Worm (Caenorhabditis elegans) whole organism, midembryonic: ENCODE results near the gene Y69A2AR.12.

Source experiments
- T22C8.4 ChIP-seq: fragments of 200-800 bp; sonication (Bioruptor generic); IDR thresholded peaks from 2 replicates; pipeline ENCODE4 v1.3.6; 2022; ENCODE audit warnings: missing genetic modification characterization, missing compliant biosample characterization
- cog-1 ChIP-seq: sonication (generic microtip); optimal IDR thresholded peaks from 2 replicates; lab custom pipeline; 2016; ENCODE audit warnings: missing genetic modification characterization, missing compliant biosample characterization
- flt-1 ChIP-seq: fragments of 200-800 bp; sonication (Bioruptor generic); IDR thresholded peaks from 2 replicates; pipeline ENCODE4 v1.3.6; 2022; ENCODE audit warnings: missing genetic modification characterization, missing compliant biosample characterization
- klf-2 ChIP-seq: fragments of 200-800 bp; sonication (Bioruptor generic); conservative IDR thresholded peaks from 2 replicates; pipeline ENCODE4 v1.3.6; 2022; ENCODE audit warnings: missing genetic modification reagents, missing genetic modification characterization, missing compliant biosample characterization
- med-1 ChIP-seq: sonication (generic microtip); optimal IDR thresholded peaks from 2 replicates; lab custom pipeline; 2017; ENCODE audit warnings: missing genetic modification characterization, mild to moderate bottlenecking, missing compliant biosample characterization, antibody characterized with exemption, missing genetic modification reagents; ENCODE audit not compliant: insufficient read depth
- ref-1 ChIP-seq: fragments of 200-800 bp; sonication (Bioruptor generic); conservative IDR thresholded peaks from 2 replicates; pipeline ENCODE4 v1.3.6; 2022; ENCODE audit warnings: missing genetic modification reagents, missing genetic modification characterization, missing compliant biosample characterization
- tab-1 ChIP-seq: fragments of 200-800 bp; sonication (Bioruptor generic); IDR thresholded peaks from 2 replicates; pipeline ENCODE4 v1.3.6; 2022; ENCODE audit warnings: missing genetic modification characterization, missing compliant biosample characterization
- ztf-23 ChIP-seq: fragments of 200-800 bp; sonication (Bioruptor generic); IDR thresholded peaks from 2 replicates; pipeline ENCODE4 v1.3.6; 2022; ENCODE audit warnings: missing genetic modification reagents, missing genetic modification characterization, missing compliant biosample characterization
- ztf-29 ChIP-seq: fragments of 200-800 bp; sonication (Bioruptor generic); IDR thresholded peaks from 2 replicates; pipeline ENCODE4 v1.3.6; 2022; ENCODE audit warnings: missing genetic modification reagents, missing genetic modification characterization, missing compliant biosample characterization

The Y69A2AR.12 gene

ce11 chrIV:2556211-2556610, 12.2 kb upstream of the Y69A2AR.12 start:
- TF ChIP-seq T22C8.4 (GFP tag; lab: Robert Waterston, UW) (peak; percentile 55; the same call in 1 of the 2 replicates), ztf-29 (GFP tag; lab: Robert Waterston, UW) (no peak)

DNA sequence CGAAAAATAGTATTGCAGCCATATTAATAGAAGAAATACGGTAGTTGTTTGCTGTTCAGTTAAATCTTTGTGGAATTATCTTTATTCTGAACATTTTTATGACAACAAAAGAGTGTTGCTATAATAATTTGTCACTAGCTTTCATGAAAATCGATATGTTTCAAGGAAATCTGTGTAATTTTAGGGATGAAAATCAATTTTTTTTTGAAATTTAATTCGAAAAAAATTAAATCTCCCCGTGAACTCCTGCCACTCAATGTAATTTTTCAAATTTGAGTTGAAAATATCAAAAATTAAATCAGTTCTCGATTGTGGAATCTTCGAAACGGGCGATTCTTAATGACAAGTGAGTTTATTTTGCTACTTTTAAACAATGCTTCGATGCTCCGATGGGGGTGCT, 7.1 kb upstream of the Y69A2AR.12 start, which contains the start of gene Y69A2AR.46:
Gene Y69A2AR.46, plus strand, starts transcription at position 301 of the 400 bp plus-strand sequence.
- TF ChIP-seq ztf-23 (GFP tag; lab: Robert Waterston, UW): no peak
- TF ChIP-seq cog-1 (tag; lab: Kevin White, UChicago): no peak
- no peak for TF ChIP-seq klf-2 (GFP tag; lab: Robert Waterston, UW)

DNA sequence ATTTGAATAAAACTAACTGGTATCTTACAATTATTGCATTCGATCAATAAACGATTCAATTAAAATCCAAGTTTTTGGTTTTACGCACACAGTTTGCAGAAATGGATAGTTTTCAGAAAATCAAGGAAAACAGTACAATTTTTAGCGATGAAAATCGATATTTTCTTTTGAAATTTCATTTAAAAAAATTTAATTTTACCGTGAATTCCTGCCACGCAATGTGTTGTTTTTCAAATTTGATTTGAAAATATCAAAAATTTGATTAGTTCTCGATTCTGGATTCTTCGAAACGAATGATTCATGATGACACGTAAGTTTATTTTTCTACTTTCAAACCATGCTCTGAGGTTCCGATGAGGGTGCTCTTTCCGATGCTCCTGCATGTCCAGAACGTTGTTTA, 6.3 kb upstream of the Y69A2AR.12 start, which contains the start of gene Y69A2AR.50:
Gene Y69A2AR.50, plus strand, starts transcription at position 301 of the 400 bp plus-strand sequence.
- TF ChIP-seq cog-1 (tag; lab: Kevin White, UChicago) (no peak), ref-1 (GFP tag; lab: Robert Waterston, UW) (no peak), med-1 (GFP tag; lab: Kevin White, UChicago) (no peak), ztf-29 (GFP tag; lab: Robert Waterston, UW) (no peak), T22C8.4 (GFP tag; lab: Robert Waterston, UW) (no peak), klf-2 (GFP tag; lab: Robert Waterston, UW) (no peak), tab-1 (GFP tag; lab: Robert Waterston, UW) (no peak), flt-1 (GFP tag; lab: Robert Waterston, UW) (no peak), ztf-23 (GFP tag; lab: Robert Waterston, UW) (no peak)

DNA sequence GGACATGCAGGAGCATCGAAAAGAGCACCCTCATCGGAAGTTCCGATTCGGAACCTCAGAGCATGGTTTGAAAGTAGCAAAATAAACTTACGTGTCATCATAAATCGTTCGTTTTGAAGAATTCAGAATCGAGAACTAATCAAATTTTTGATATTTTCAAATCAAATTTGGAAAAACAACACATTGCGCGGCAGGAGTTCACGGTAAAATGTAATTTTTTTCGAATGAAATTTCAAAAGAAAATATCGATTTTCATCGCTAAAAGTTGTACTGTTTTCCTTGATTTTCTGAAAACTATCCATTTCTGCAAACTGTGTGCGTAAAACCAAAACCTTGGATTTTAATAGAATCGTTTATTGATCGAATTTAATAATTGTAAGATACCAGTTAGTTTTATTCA, 4.4 kb upstream of the Y69A2AR.12 start, which contains the start of gene Y69A2AR.24:
Gene Y69A2AR.24, minus strand, starts transcription at position 101 of the 400 bp plus-strand sequence.
- TF ChIP-seq ztf-23 (GFP tag; lab: Robert Waterston, UW): no peak
- no peak for TF ChIP-seq ref-1 (GFP tag; lab: Robert Waterston, UW)
- TF ChIP-seq cog-1 (tag; lab: Kevin White, UChicago): no peak
- no peak for TF ChIP-seq med-1 (GFP tag; lab: Kevin White, UChicago)
- TF ChIP-seq flt-1 (GFP tag; lab: Robert Waterston, UW): no peak
- TF ChIP-seq klf-2 (GFP tag; lab: Robert Waterston, UW): no peak
- no peak for TF ChIP-seq ztf-29 (GFP tag; lab: Robert Waterston, UW)
- no peak for TF ChIP-seq T22C8.4 (GFP tag; lab: Robert Waterston, UW)
- TF ChIP-seq tab-1 (GFP tag; lab: Robert Waterston, UW): no peak

DNA sequence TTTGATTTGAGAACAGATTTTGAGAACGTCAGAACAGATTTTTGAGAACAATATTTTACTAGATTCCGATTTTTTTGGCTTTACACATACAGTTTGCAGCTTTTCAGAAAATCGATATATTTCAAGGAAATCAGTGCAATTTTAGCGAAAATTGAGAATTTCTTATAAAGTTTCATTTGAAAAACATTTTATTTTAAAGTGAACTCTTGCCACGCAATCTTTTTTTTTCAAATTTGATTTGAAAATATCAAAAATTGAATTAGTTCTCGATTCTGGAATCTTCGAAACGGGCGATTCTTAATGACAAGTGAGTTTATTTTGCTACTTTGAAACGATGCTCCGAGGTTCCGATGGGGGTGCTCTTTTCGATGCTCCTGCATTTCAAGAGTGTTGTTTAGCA, 3.7 kb downstream of the Y69A2AR.12 start, which contains the start of gene Y69A2AR.51:
Gene Y69A2AR.51, plus strand, starts transcription at position 301 of the 400 bp plus-strand sequence.
- TF ChIP-seq klf-2 (GFP tag; lab: Robert Waterston, UW) (no peak), ztf-23 (GFP tag; lab: Robert Waterston, UW) (no peak), ztf-29 (GFP tag; lab: Robert Waterston, UW) (no peak), T22C8.4 (GFP tag; lab: Robert Waterston, UW) (no peak), med-1 (GFP tag; lab: Kevin White, UChicago) (no peak), cog-1 (tag; lab: Kevin White, UChicago) (no peak), flt-1 (GFP tag; lab: Robert Waterston, UW) (no peak), tab-1 (GFP tag; lab: Robert Waterston, UW) (no peak)

- no peak for TF ChIP-seq tab-1 (GFP tag; lab: Robert Waterston, UW)
- no peak for TF ChIP-seq T22C8.4 (GFP tag; lab: Robert Waterston, UW)
- no peak for TF ChIP-seq ztf-29 (GFP tag; lab: Robert Waterston, UW)
- TF ChIP-seq klf-2 (GFP tag; lab: Robert Waterston, UW): no peak
- TF ChIP-seq med-1 (GFP tag; lab: Kevin White, UChicago): no peak
These were observed 4.7 kb downstream of the Y69A2AR.12 start for ce11 chrIV:2573122-2573521.

ce11 chrIV:2581483-2581882, 13.1 kb downstream of the Y69A2AR.12 start, which contains the start of gene nhr-242:
Gene nhr-242 (minus strand): TSS chrIV:2581583.
- TF ChIP-seq T22C8.4 (GFP tag; lab: Robert Waterston, UW) (no peak), ztf-23 (GFP tag; lab: Robert Waterston, UW) (no peak), ref-1 (GFP tag; lab: Robert Waterston, UW) (no peak), klf-2 (GFP tag; lab: Robert Waterston, UW) (no peak), ztf-29 (GFP tag; lab: Robert Waterston, UW) (no peak), tab-1 (GFP tag; lab: Robert Waterston, UW) (no peak), cog-1 (tag; lab: Kevin White, UChicago) (no peak), flt-1 (GFP tag; lab: Robert Waterston, UW) (no peak), med-1 (GFP tag; lab: Kevin White, UChicago) (no peak)

DNA sequence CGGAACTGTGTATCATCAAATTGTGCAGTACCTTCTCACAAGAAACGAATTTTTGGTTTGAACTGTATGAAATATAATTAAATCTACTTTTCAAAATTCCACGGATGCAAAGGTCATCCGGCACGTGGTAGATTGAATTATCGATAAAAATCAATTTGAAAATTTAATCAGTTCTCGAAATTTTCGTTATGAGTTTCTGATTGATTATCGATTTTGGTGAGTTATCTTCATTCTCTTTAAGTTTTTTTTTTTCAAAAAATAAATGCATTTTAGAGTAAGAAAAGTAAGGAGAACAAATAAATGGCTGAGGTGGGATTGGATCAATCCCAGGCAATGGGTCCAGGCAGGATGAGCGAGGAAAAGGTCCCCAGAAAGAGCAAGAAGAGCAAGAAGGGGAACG, 29.0 kb downstream of the Y69A2AR.12 start, which contains the start of gene Y69A2AR.47:
Gene Y69A2AR.47, plus strand, starts transcription at position 301 of the 400 bp plus-strand sequence.
- TF ChIP-seq ztf-23 (GFP tag; lab: Robert Waterston, UW) (no peak), flt-1 (GFP tag; lab: Robert Waterston, UW) (no peak), ref-1 (GFP tag; lab: Robert Waterston, UW) (no peak), cog-1 (tag; lab: Kevin White, UChicago) (no peak), tab-1 (GFP tag; lab: Robert Waterston, UW) (no peak), klf-2 (GFP tag; lab: Robert Waterston, UW) (no peak), med-1 (GFP tag; lab: Kevin White, UChicago) (no peak), ztf-29 (GFP tag; lab: Robert Waterston, UW) (no peak), T22C8.4 (GFP tag; lab: Robert Waterston, UW) (no peak)

- TF ChIP-seq ref-1 (GFP tag; lab: Robert Waterston, UW): no peak
- no peak for TF ChIP-seq flt-1 (GFP tag; lab: Robert Waterston, UW)
- peak; percentile 9; the same call in 1 of the 2 replicates for TF ChIP-seq T22C8.4 (GFP tag; lab: Robert Waterston, UW)
- no peak for TF ChIP-seq ztf-23 (GFP tag; lab: Robert Waterston, UW)
These were observed 31.2 kb downstream of the Y69A2AR.12 start for ce11 chrIV:2599634-2600033.
